Fruit fly (Drosophila melanogaster): ENCODE measurements around the gene heca.

Gene heca

dm6 chr3R:30289056-30289734 lies 11.5 kb downstream of the heca start (continued):
- TF ChIP-seq CG3032 (tag; optimal IDR thresholded peaks at IDR 0.05) (no peak), CG8319 (GFP tag; optimal IDR thresholded peaks at IDR 0.05) (peak; percentile 22), dsx (GFP tag; optimal IDR thresholded peaks at IDR 0.05; ENCODE audit: poor library complexity, severe bottlenecking) (peak; percentile 98), acj6 (GFP tag; optimal IDR thresholded peaks at IDR 0.05) (peak; percentile 48), CG10631 (GFP tag; optimal IDR thresholded peaks at IDR 0.05) (peak; percentile 42), fd59A (GFP tag; optimal IDR thresholded peaks at IDR 0.05) (no peak), svp (GFP tag) (peak; percentile 49), CG16779 (tag; optimal IDR thresholded peaks at IDR 0.05) (no peak), CG6808 (GFP tag; optimal IDR thresholded peaks at IDR 0.05) (peak; percentile 69), vri (GFP tag; optimal IDR thresholded peaks at IDR 0.05) (no peak), CG6854 (GFP tag; optimal IDR thresholded peaks at IDR 0.05) (no peak), Hr39 (GFP tag; optimal IDR thresholded peaks at IDR 0.05) (peak; percentile 65), eg (GFP tag; IDR thresholded peaks at IDR 0.05) (no peak; the same call in 2 of the 3 replicates)

- TF ChIP-seq CG34406 (GFP tag; optimal IDR thresholded peaks at IDR 0.05) (peak; percentile 94), CG9139 (GFP tag; optimal IDR thresholded peaks at IDR 0.05) (peak; percentile 94), Sox14 (GFP tag; optimal IDR thresholded peaks at IDR 0.05) (peak; percentile 51), OdsH (GFP tag; optimal IDR thresholded peaks at IDR 0.05) (peak; percentile 92), Sox15 (GFP tag; optimal IDR thresholded peaks at IDR 0.05) (peak; percentile 66), Smox (GFP tag; optimal IDR thresholded peaks at IDR 0.05) (peak; percentile 40), esn (GFP tag; optimal IDR thresholded peaks at IDR 0.05) (peak; percentile 68), CG31627 (GFP tag; optimal IDR thresholded peaks at IDR 0.05) (peak; percentile 35), Met (GFP tag; optimal IDR thresholded peaks at IDR 0.05) (peak; percentile 47), vri (GFP tag; optimal IDR thresholded peaks at IDR 0.05) (peak; percentile 10), ss (GFP tag; optimal IDR thresholded peaks at IDR 0.05) (peak; percentile 95 to 97), Hr39 (GFP tag; optimal IDR thresholded peaks at IDR 0.05) (peak; percentile 3), CG3919 (GFP tag; optimal IDR thresholded peaks at IDR 0.05) (peak; percentile 88), topi (GFP tag; optimal IDR thresholded peaks at IDR 0.05) (peak; percentile 63), cyc (GFP tag; optimal IDR thresholded peaks at IDR 0.05) (peak; percentile 40), CG8319 (GFP tag; optimal IDR thresholded peaks at IDR 0.05) (peak; percentile 81), fd85E (GFP tag; optimal IDR thresholded peaks at IDR 0.05) (no peak), CG11902 (GFP tag; optimal IDR thresholded peaks at IDR 0.05) (peak; percentile 75), dsx (GFP tag; optimal IDR thresholded peaks at IDR 0.05; ENCODE audit: poor library complexity, severe bottlenecking) (peak; percentile 96), dac (GFP tag; optimal IDR thresholded peaks at IDR 0.05) (peak; percentile 84), CG8119 (GFP tag; IDR thresholded peaks at IDR 0.05) (peak; percentile 98), Hr38 (GFP tag; optimal IDR thresholded peaks at IDR 0.05) (no peak), CG7368 (GFP tag; optimal IDR thresholded peaks at IDR 0.05) (peak; percentile 81), spab (GFP tag; optimal IDR thresholded peaks at IDR 0.05) (peak; percentile 92), svp (GFP tag) (peak; percentile 80), Eip93F (GFP tag; optimal IDR thresholded peaks at IDR 0.05) (no peak), achi (GFP tag; optimal IDR thresholded peaks at IDR 0.05) (peak; percentile 93), Blimp-1 (GFP tag; optimal IDR thresholded peaks at IDR 0.05) (no peak), CG3032 (tag; optimal IDR thresholded peaks at IDR 0.05) (peak; percentile 95), CG15336 (GFP tag; IDR thresholded peaks at IDR 0.05) (peak; percentile 97), Lpt (GFP tag; optimal IDR thresholded peaks at IDR 0.05) (peak; percentile 86), salr (GFP tag; optimal IDR thresholded peaks at IDR 0.05) (peak; percentile 75 to 87), CG6808 (GFP tag; optimal IDR thresholded peaks at IDR 0.05) (peak; percentile 95), Hr4 (GFP tag; optimal IDR thresholded peaks at IDR 0.05) (peak; percentile 85), pdm3 (GFP tag; optimal IDR thresholded peaks at IDR 0.05) (peak; percentile 74), fkh (GFP tag; optimal IDR thresholded peaks at IDR 0.05) (no peak), CG1621 (tag; optimal IDR thresholded peaks at IDR 0.05) (peak; percentile 89), Gug (GFP tag; IDR thresholded peaks at IDR 0.05) (peak; percentile 95), CG11762 (GFP tag; optimal IDR thresholded peaks at IDR 0.05; ENCODE audit: insufficient read depth) (peak; percentile 90), fd59A (GFP tag; optimal IDR thresholded peaks at IDR 0.05) (peak; percentile 88), net (GFP tag; optimal IDR thresholded peaks at IDR 0.05) (peak; percentile 91)
Measured at dm6 chr3R:30293478-30294122, 15.9 kb downstream of the heca start.

Measured in whole organism, prepupa.